Fruit fly (Drosophila melanogaster): ENCODE measurements around the gene Alp1.

dm6 chr3L:21433744-21434384 is 10.8 kb downstream of the Alp1 start:
- TF ChIP-seq usp (GFP tag; optimal IDR thresholded peaks at IDR 0.05), result no peak
- TF ChIP-seq Dfd (GFP tag; optimal IDR thresholded peaks at IDR 0.05), result no peak
- no peak for TF ChIP-seq h (GFP tag; optimal IDR thresholded peaks at IDR 0.05)

All from whole organism, wandering third instar larva.